Worm (Caenorhabditis elegans): Measurements from ENCODE around the gene F56D2.5.

Gene F56D2.5

DNA sequence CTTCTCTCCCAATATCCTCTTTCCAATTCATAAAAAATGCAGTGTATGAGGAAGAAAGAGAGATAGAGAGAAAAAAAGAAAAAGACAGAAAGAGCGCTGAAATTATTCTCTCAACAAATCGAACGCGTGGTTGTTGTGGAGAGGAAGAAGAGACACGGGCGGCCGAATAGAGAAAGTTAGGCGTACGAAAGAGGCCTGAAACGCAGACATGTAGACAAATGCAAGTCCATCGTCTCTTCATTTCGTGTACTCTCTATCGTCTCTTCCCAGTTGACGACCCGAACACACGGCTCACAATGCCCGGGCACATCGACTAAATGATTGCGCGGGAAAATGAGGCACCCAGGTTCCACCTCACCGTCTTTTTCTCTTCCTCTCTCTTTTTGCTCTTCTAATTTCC is 40.0 kb upstream of the F56D2.5 start (continued):
- peak; percentile 76 for TF ChIP-seq nfya-1 (tag; optimal IDR thresholded peaks at IDR 0.05)
- TF ChIP-seq pha-2 (tag; optimal IDR thresholded peaks at IDR 0.05) = no peak
- peak; percentile 63 for TF ChIP-seq elt-2 (tag; optimal IDR thresholded peaks at IDR 0.05)
- TF ChIP-seq unc-86 (tag; optimal IDR thresholded peaks at IDR 0.05) = no peak
- peak; percentile 34 for TF ChIP-seq ceh-34 (tag; optimal IDR thresholded peaks at IDR 0.05)
- TF ChIP-seq che-1 (tag; optimal IDR thresholded peaks at IDR 0.05) = no peak
- TF ChIP-seq ceh-30 (tag; optimal IDR thresholded peaks at IDR 0.05) = no peak
- no peak for TF ChIP-seq ceh-24 (tag; optimal IDR thresholded peaks at IDR 0.05)
- no peak for TF ChIP-seq pha-4 (tag; optimal IDR thresholded peaks at IDR 0.05)
- no peak for TF ChIP-seq ceh-6 (GFP tag; optimal IDR thresholded peaks at IDR 0.05)
- no peak for TF ChIP-seq lin-11 (tag; optimal IDR thresholded peaks at IDR 0.05)
- TF ChIP-seq pax-1 (tag; optimal IDR thresholded peaks at IDR 0.05) = no peak
- TF ChIP-seq nhr-232 (tag; optimal IDR thresholded peaks at IDR 0.05) = no peak
- no peak for TF ChIP-seq sox-2 (GFP tag; IDR thresholded peaks at IDR 0.05)
- TF ChIP-seq gmeb-2 (tag; optimal IDR thresholded peaks at IDR 0.05) = no peak
- TF ChIP-seq hlh-6 (tag; optimal IDR thresholded peaks at IDR 0.05) = no peak
- no peak for TF ChIP-seq dmd-4 (tag; optimal IDR thresholded peaks at IDR 0.05; ENCODE audit: borderline replicate concordance)
- no peak for TF ChIP-seq elt-4 (tag; optimal IDR thresholded peaks at IDR 0.05)
- TF ChIP-seq F13H6.1 (tag; optimal IDR thresholded peaks at IDR 0.05) = peak; percentile 23
- no peak for TF ChIP-seq ceh-9 (tag; optimal IDR thresholded peaks at IDR 0.05)
- no peak for TF ChIP-seq fkh-10 (GFP tag; optimal IDR thresholded peaks at IDR 0.05)
- no peak for TF ChIP-seq pat-9 (tag; optimal IDR thresholded peaks at IDR 0.05)
- no peak for TF ChIP-seq pros-1 (tag; optimal IDR thresholded peaks at IDR 0.05)
- no peak for TF ChIP-seq ztf-16 (tag; optimal IDR thresholded peaks at IDR 0.05)

DNA sequence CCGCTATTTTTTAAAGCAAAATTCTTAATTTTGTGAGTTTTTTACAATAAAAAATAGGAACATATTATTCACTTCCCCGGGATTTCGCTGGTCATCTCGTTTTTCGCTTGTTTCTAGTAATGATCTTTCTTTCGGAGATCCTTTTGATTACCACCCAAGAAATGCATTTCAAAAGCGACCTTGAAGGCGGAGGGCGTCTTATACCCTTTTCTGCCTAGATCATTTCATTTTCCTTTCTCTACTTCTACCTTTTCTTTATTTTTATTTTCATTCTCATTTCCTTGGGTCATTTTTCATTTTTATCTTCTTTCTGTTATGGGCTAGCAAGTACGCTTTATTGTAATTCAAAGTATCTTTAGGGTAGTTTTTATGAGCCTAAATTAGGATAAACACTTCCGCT is 39.0 kb upstream of the F56D2.5 start:
- no peak for TF ChIP-seq eyg-1 (tag; optimal IDR thresholded peaks at IDR 0.05)

ce11 chrIII:5615675-5616074 is 34.5 kb upstream of the F56D2.5 start:
- no peak for TF ChIP-seq pax-1 (tag; optimal IDR thresholded peaks at IDR 0.05)
- peak; percentile 56 for TF ChIP-seq nfya-1 (tag; optimal IDR thresholded peaks at IDR 0.05)

- TF ChIP-seq pha-2 (tag; optimal IDR thresholded peaks at IDR 0.05) (no peak), hlh-15 (tag; optimal IDR thresholded peaks at IDR 0.05) (no peak), tbx-2 (tag; optimal IDR thresholded peaks at IDR 0.05) (no peak), che-1 (tag; optimal IDR thresholded peaks at IDR 0.05) (no peak), syd-9 (tag; optimal IDR thresholded peaks at IDR 0.05) (no peak), lin-11 (tag; optimal IDR thresholded peaks at IDR 0.05) (no peak), pros-1 (tag; optimal IDR thresholded peaks at IDR 0.05) (no peak), unc-55 (GFP tag; optimal IDR thresholded peaks at IDR 0.05) (no peak), hlh-8 (tag; optimal IDR thresholded peaks at IDR 0.05) (no peak), pha-4 (tag; optimal IDR thresholded peaks at IDR 0.05) (no peak), hlh-13 (GFP tag; optimal IDR thresholded peaks at IDR 0.05) (no peak), tbx-7 (tag; optimal IDR thresholded peaks at IDR 0.05) (no peak), nhr-232 (tag; optimal IDR thresholded peaks at IDR 0.05) (no peak), K09A11.1 (tag; optimal IDR thresholded peaks at IDR 0.05; ENCODE audit: insufficient read depth) (no peak), hlh-6 (tag; optimal IDR thresholded peaks at IDR 0.05) (no peak), F13H6.1 (tag; optimal IDR thresholded peaks at IDR 0.05) (no peak), pax-1 (tag; optimal IDR thresholded peaks at IDR 0.05) (no peak), madf-2 (tag; optimal IDR thresholded peaks at IDR 0.05) (no peak), zip-5 (tag; optimal IDR thresholded peaks at IDR 0.05) (no peak), dmd-4 (tag; optimal IDR thresholded peaks at IDR 0.05; ENCODE audit: borderline replicate concordance) (no peak)
These were observed 33.4 kb upstream of the F56D2.5 start, which contains the start of gene basl-1 for ce11 chrIII:5614648-5615047. TSS of gene basl-1 (plus strand) at chrIII:5614948.
